Worm (Caenorhabditis elegans): Measurements from ENCODE around the gene F46G11.6.

- TF ChIP-seq gmeb-2 (tag; optimal IDR thresholded peaks at IDR 0.05) = no peak
- no peak for TF ChIP-seq nhr-11 (tag; optimal IDR thresholded peaks at IDR 0.05)
- no peak for TF ChIP-seq unc-3 (GFP tag; conservative IDR thresholded peaks at IDR 0.05)
- no peak for TF ChIP-seq unc-3 (tag; optimal IDR thresholded peaks at IDR 0.05)
- no peak for TF ChIP-seq F13H6.1 (tag; optimal IDR thresholded peaks at IDR 0.05)
- no peak for TF ChIP-seq lin-11 (tag; optimal IDR thresholded peaks at IDR 0.05)
- no peak for TF ChIP-seq rnt-1 (tag; optimal IDR thresholded peaks at IDR 0.05)
- TF ChIP-seq ama-1 (optimal IDR thresholded peaks at IDR 0.05) = no peak
Measured at ce11 chrX:5763904-5764303, 22.4 kb upstream of the F46G11.6 start.
